Worm (Caenorhabditis elegans) whole organism, young adult: Measurements from ENCODE around the gene ptpn-22.
A peak's percentile ranks its signal among the peaks of the same experiment; 100 is the strongest.

Source experiments
- B0019.2 ChIP-seq: fragments of 200-800 bp; sonication (Bioruptor generic); conservative IDR thresholded peaks from 2 replicates; pipeline ENCODE4 v1.3.6; 2022; ENCODE audit warnings: missing genetic modification reagents, missing genetic modification characterization, missing compliant biosample characterization
- B0035.1 ChIP-seq: sonication (generic microtip); optimal IDR thresholded peaks from 2 replicates; lab custom pipeline; 2016; ENCODE audit warnings: missing genetic modification characterization, mild to moderate bottlenecking, missing compliant biosample characterization, missing genotype, missing genetic modification reagents
- C06A6.2 ChIP-seq: fragments of 200-800 bp; sonication (Bioruptor generic); conservative IDR thresholded peaks from 2 replicates; pipeline ENCODE4 v1.3.6; 2022; ENCODE audit warnings: missing genetic modification characterization, missing compliant biosample characterization
- C17E4.6 ChIP-seq: fragments of 200-800 bp; sonication (Bioruptor generic); IDR thresholded peaks from 2 replicates; pipeline ENCODE4 v1.3.6; 2022; ENCODE audit warnings: missing genetic modification reagents, missing genetic modification characterization, missing compliant biosample characterization
- F52B5.7 ChIP-seq: sonication (generic microtip); optimal IDR thresholded peaks from 2 replicates; lab custom pipeline; 2016; ENCODE audit warnings: mild to moderate bottlenecking, missing genetic modification characterization, missing compliant biosample characterization
- F57A8.1 ChIP-seq: fragments of 200-800 bp; sonication (Bioruptor generic); optimal IDR thresholded peaks from 2 replicates; lab custom pipeline; 2018; ENCODE audit warnings: mild to moderate bottlenecking, missing genetic modification characterization, moderate library complexity, missing compliant biosample characterization
- K11D2.4 ChIP-seq: fragments of 200-800 bp; sonication (Bioruptor generic); IDR thresholded peaks from 2 replicates; pipeline ENCODE4 v1.3.6; 2022; ENCODE audit warnings: missing genetic modification reagents, missing genetic modification characterization, missing compliant biosample characterization
- T26A5.8 ChIP-seq: sonication (generic microtip); optimal IDR thresholded peaks from 2 replicates; lab custom pipeline; 2016; ENCODE audit warnings: missing genetic modification characterization, missing compliant biosample characterization
- Y53F4B.3 ChIP-seq: fragments of 200-800 bp; sonication (Bioruptor generic); IDR thresholded peaks from 2 replicates; pipeline ENCODE4 v1.3.6; 2022; ENCODE audit warnings: missing genetic modification reagents, missing genetic modification characterization, missing compliant biosample characterization
- Y53G8AR.9 ChIP-seq: fragments of 200-800 bp; sonication (Bioruptor generic); conservative IDR thresholded peaks from 2 replicates; pipeline ENCODE4 v1.3.6; 2022; ENCODE audit warnings: missing genetic modification reagents, missing genetic modification characterization, missing compliant biosample characterization
- Y67H2A.10 ChIP-seq: fragments of 200-800 bp; sonication (Bioruptor generic); conservative IDR thresholded peaks from 2 replicates; pipeline ENCODE4 v1.3.6; 2022; ENCODE audit warnings: missing genetic modification reagents, missing genetic modification characterization, missing compliant biosample characterization
- Y79H2A.3 ChIP-seq: fragments of 200-800 bp; sonication (Bioruptor generic); conservative IDR thresholded peaks from 2 replicates; pipeline ENCODE4 v1.3.6; 2022; ENCODE audit warnings: missing genetic modification reagents, missing genetic modification characterization, missing compliant biosample characterization
- Y95B8A.8 ChIP-seq: fragments of 200-800 bp; sonication (Bioruptor generic); IDR thresholded peaks from 2 replicates; pipeline ENCODE4 v1.3.6; 2022; ENCODE audit warnings: missing genetic modification reagents, missing genetic modification characterization, missing compliant biosample characterization
- akir-1 ChIP-seq: fragments of 200-800 bp; sonication (Bioruptor generic); optimal IDR thresholded peaks from 2 replicates; lab custom pipeline; 2018; ENCODE audit warnings: mild to moderate bottlenecking, missing genetic modification characterization, moderate library complexity, missing compliant biosample characterization
- ama-1 ChIP-seq, 3 experiments: fragments of 150-350 bp in 1 of 3; sonication (generic microtip) in 2 of 3; optimal IDR thresholded peaks; 2 replicates each; lab custom pipeline; 2014 to 2018; ENCODE audit warnings: missing biosample characterization in 2 of 3, missing genetic modification characterization in 2 of 3, missing genetic modification reagents in 2 of 3
- aptf-2 ChIP-seq: fragments of 200-800 bp; sonication (Bioruptor generic); conservative IDR thresholded peaks from 2 replicates; pipeline ENCODE4 v1.3.6; 2022; ENCODE audit warnings: missing genetic modification reagents, missing genetic modification characterization, missing compliant biosample characterization
- aptf-3 ChIP-seq: fragments of 200-800 bp; sonication (Bioruptor generic); IDR thresholded peaks from 2 replicates; pipeline ENCODE4 v1.3.6; 2022; ENCODE audit warnings: missing genetic modification characterization, missing compliant biosample characterization
- atf-7 ChIP-seq: sonication (generic microtip); optimal IDR thresholded peaks from 2 replicates; lab custom pipeline; 2017; ENCODE audit warnings: mild to moderate bottlenecking, missing genetic modification characterization, missing compliant biosample characterization
- attf-3 ChIP-seq: fragments of 200-800 bp; sonication (Bioruptor generic); conservative IDR thresholded peaks from 2 replicates; pipeline ENCODE4 v1.3.6; 2022; ENCODE audit warnings: missing genetic modification reagents, missing genetic modification characterization, missing compliant biosample characterization
- cebp-1 ChIP-seq, 2 experiments: fragments of 200-800 bp in 1 of 2; sonication (Bioruptor generic) in 1 of 2; sonication (generic microtip) in 1 of 2; IDR thresholded peaks in 1 of 2; optimal IDR thresholded peaks in 1 of 2; 2 replicates each; pipeline versions ENCODE4 v1.3.6 to Lab custom; 2017 to 2022; ENCODE audit warnings: missing compliant biosample characterization in 2 of 2, missing genetic modification characterization in 2 of 2, mild to moderate bottlenecking in 1 of 2, missing genetic modification reagents in 1 of 2, moderate library complexity in 1 of 2
- cebp-2 ChIP-seq: fragments of 200-800 bp; sonication (Bioruptor generic); IDR thresholded peaks from 2 replicates; pipeline ENCODE4 v1.3.6; 2022; ENCODE audit warnings: missing genetic modification characterization, missing compliant biosample characterization
- ceh-91 ChIP-seq: fragments of 200-800 bp; sonication (Bioruptor generic); IDR thresholded peaks from 2 replicates; pipeline ENCODE4 v1.3.6; 2022; ENCODE audit warnings: missing genetic modification reagents, missing genetic modification characterization, missing compliant biosample characterization
- chd-7 ChIP-seq: sonication (generic microtip); optimal IDR thresholded peaks from 2 replicates; lab custom pipeline; 2016; ENCODE audit warnings: mild to moderate bottlenecking, missing genetic modification characterization, moderate library complexity, missing compliant biosample characterization
- dox-1 ChIP-seq: fragments of 200-800 bp; sonication (Bioruptor generic); IDR thresholded peaks from 2 replicates; pipeline ENCODE4 v1.3.6; 2022; ENCODE audit warnings: missing genetic modification reagents, missing genetic modification characterization, missing compliant biosample characterization
- egl-18 ChIP-seq: fragments of 200-800 bp; sonication (Bioruptor generic); IDR thresholded peaks from 2 replicates; pipeline ENCODE4 v1.3.6; 2022; ENCODE audit warnings: missing genetic modification reagents, missing genetic modification characterization, missing compliant biosample characterization
- egrh-3 ChIP-seq: fragments of 200-800 bp; sonication (Bioruptor generic); IDR thresholded peaks from 2 replicates; pipeline ENCODE4 v1.3.6; 2022; ENCODE audit warnings: missing genetic modification reagents, missing genetic modification characterization, missing compliant biosample characterization
- fkh-3 ChIP-seq: sonication (generic microtip); optimal IDR thresholded peaks from 2 replicates; lab custom pipeline; 2016; ENCODE audit warnings: mild to moderate bottlenecking, missing genetic modification characterization, missing compliant biosample characterization
- gei-17 ChIP-seq: fragments of 200-800 bp; sonication (Bioruptor generic); optimal IDR thresholded peaks from 2 replicates; lab custom pipeline; 2018; ENCODE audit warnings: mild to moderate bottlenecking, missing genetic modification characterization, missing compliant biosample characterization
- hlh-12 ChIP-seq: sonication (generic microtip); optimal IDR thresholded peaks from 2 replicates; lab custom pipeline; 2016; ENCODE audit warnings: missing genetic modification characterization, missing compliant biosample characterization
- hlh-26 ChIP-seq: fragments of 200-800 bp; sonication (Bioruptor generic); conservative IDR thresholded peaks from 2 replicates; pipeline ENCODE4 v1.3.6; 2022; ENCODE audit warnings: missing genetic modification reagents, missing genetic modification characterization, missing compliant biosample characterization
- hrde-1 ChIP-seq: sonication (generic microtip); optimal IDR thresholded peaks from 2 replicates; lab custom pipeline; 2016; ENCODE audit warnings: missing genetic modification characterization, mild to moderate bottlenecking, missing compliant biosample characterization, moderate library complexity, missing genotype, missing genetic modification reagents, borderline replicate concordance
- hsf-1 ChIP-seq: fragments of 200-800 bp; sonication (Bioruptor generic); IDR thresholded peaks from 2 replicates; pipeline ENCODE4 v1.3.6; 2022; ENCODE audit warnings: missing genetic modification reagents, missing genetic modification characterization, missing compliant biosample characterization
- let-607 ChIP-seq, 2 experiments: fragments of 200-800 bp in 1 of 2; sonication (Bioruptor generic) in 1 of 2; sonication (generic microtip) in 1 of 2; optimal IDR thresholded peaks; 2 replicates each; lab custom pipeline; 2016 to 2018; ENCODE audit warnings: mild to moderate bottlenecking in 2 of 2, missing compliant biosample characterization in 2 of 2, missing genetic modification characterization in 2 of 2, moderate library complexity in 2 of 2, missing genotype in 1 of 2
- lsl-1 ChIP-seq: fragments of 200-800 bp; sonication (Bioruptor generic); optimal IDR thresholded peaks from 2 replicates; lab custom pipeline; 2018; ENCODE audit warnings: mild to moderate bottlenecking, missing genetic modification characterization, moderate library complexity, missing compliant biosample characterization
- madf-10 ChIP-seq: sonication (generic microtip); optimal IDR thresholded peaks from 2 replicates; lab custom pipeline; 2016; ENCODE audit warnings: mild to moderate bottlenecking, missing genetic modification characterization, missing compliant biosample characterization
- nfya-2 ChIP-seq: fragments of 200-800 bp; sonication (Bioruptor generic); IDR thresholded peaks from 2 replicates; pipeline ENCODE4 v1.3.6; 2022; ENCODE audit warnings: missing genetic modification reagents, missing genetic modification characterization, missing compliant biosample characterization
- nfyb-1 ChIP-seq: fragments of 200-800 bp; sonication (Bioruptor generic); IDR thresholded peaks from 2 replicates; pipeline ENCODE4 v1.3.6; 2022; ENCODE audit warnings: missing genetic modification reagents, missing genetic modification characterization, missing compliant biosample characterization
- nhr-90 ChIP-seq: sonication (generic microtip); optimal IDR thresholded peaks from 2 replicates; lab custom pipeline; 2016; ENCODE audit warnings: missing genotype, mild to moderate bottlenecking, missing genetic modification characterization, missing compliant biosample characterization
- pbrm-1 ChIP-seq: fragments of 200-800 bp; sonication (Bioruptor generic); IDR thresholded peaks from 2 replicates; pipeline ENCODE4 v1.3.6; 2022; ENCODE audit warnings: missing genetic modification reagents, missing genetic modification characterization, missing compliant biosample characterization
- repo-1 ChIP-seq: sonication (generic microtip); optimal IDR thresholded peaks from 2 replicates; lab custom pipeline; 2017; ENCODE audit warnings: mild to moderate bottlenecking, missing genetic modification characterization, missing compliant biosample characterization
- sdz-38 ChIP-seq: sonication (generic microtip); optimal IDR thresholded peaks from 2 replicates; lab custom pipeline; 2016; ENCODE audit warnings: missing genotype, missing genetic modification characterization, missing compliant biosample characterization
- snpc-3.4 ChIP-seq: sonication (generic microtip); optimal IDR thresholded peaks from 2 replicates; lab custom pipeline; 2017; ENCODE audit warnings: missing genetic modification characterization, mild to moderate bottlenecking, missing compliant biosample characterization, antibody characterized with exemption, moderate library complexity, missing genotype, missing genetic modification reagents
- tbx-9 ChIP-seq: sonication (generic microtip); optimal IDR thresholded peaks from 2 replicates; lab custom pipeline; 2016; ENCODE audit warnings: borderline replicate concordance, missing genetic modification characterization, inconsistent platforms, missing compliant biosample characterization
- zfh-2 ChIP-seq: fragments of 200-800 bp; sonication (Bioruptor generic); conservative IDR thresholded peaks from 2 replicates; pipeline ENCODE4 v1.3.6; 2022; ENCODE audit warnings: missing genetic modification reagents, missing genetic modification characterization, missing compliant biosample characterization
- zim-3 ChIP-seq: sonication (generic microtip); optimal IDR thresholded peaks from 2 replicates; lab custom pipeline; 2017; ENCODE audit warnings: mild to moderate bottlenecking, missing genetic modification characterization, moderate library complexity, missing compliant biosample characterization
- ztf-26 ChIP-seq: sonication (generic microtip); optimal IDR thresholded peaks from 2 replicates; lab custom pipeline; 2017; ENCODE audit warnings: missing genetic modification characterization, missing compliant biosample characterization
- ztf-3 ChIP-seq: fragments of 200-800 bp; sonication (Bioruptor generic); optimal IDR thresholded peaks from 2 replicates; lab custom pipeline; 2018; ENCODE audit warnings: mild to moderate bottlenecking, missing genetic modification characterization, missing compliant biosample characterization
- ztf-6 ChIP-seq: fragments of 200-800 bp; sonication (Bioruptor generic); IDR thresholded peaks from 2 replicates; pipeline ENCODE4 v1.3.6; 2022; ENCODE audit warnings: missing genetic modification reagents, missing genetic modification characterization, missing compliant biosample characterization

Gene ptpn-22

ce11 chrIV:1708426-1708826 is 31.6 kb downstream of the ptpn-22 start (continued):
- TF ChIP-seq madf-10 (tag; lab: Kevin White, UChicago) = no peak
- no peak for TF ChIP-seq cebp-2 (GFP tag; lab: Robert Waterston, UW)
- TF ChIP-seq chd-7 (tag; lab: Kevin White, UChicago) = peak; percentile 35
- TF ChIP-seq aptf-3 (GFP tag; lab: Robert Waterston, UW) = 0 out of 2 replicates have a peak, but pooled peaks have one; percentile 16
- TF ChIP-seq zim-3 (tag; lab: Kevin White, UChicago) = no peak
- TF ChIP-seq hsf-1 (GFP tag; lab: Robert Waterston, UW) = peak; percentile 67
- TF ChIP-seq Y67H2A.10 = no peak
- no peak for TF ChIP-seq C17E4.6 (GFP tag; lab: Robert Waterston, UW)
- TF ChIP-seq hlh-12 (tag; lab: Kevin White, UChicago) = no peak
- no peak for TF ChIP-seq F57A8.1 (GFP tag; lab: Kevin White, UChicago)
- no peak for TF ChIP-seq B0019.2 (GFP tag; lab: Robert Waterston, UW)
- TF ChIP-seq egl-18 (GFP tag; lab: Robert Waterston, UW) = no peak
- TF ChIP-seq repo-1 (tag; lab: Kevin White, UChicago) = no peak
- TF ChIP-seq nhr-90 (tag; lab: Kevin White, UChicago) = no peak
- TF ChIP-seq atf-7 = no peak
- peak; percentile 61; the same call in 1 of the 2 replicates for TF ChIP-seq Y95B8A.8 (GFP tag; lab: Robert Waterston, UW)
- no peak for TF ChIP-seq tbx-9 (tag; lab: Kevin White, UChicago)
- no peak for TF ChIP-seq gei-17
- no peak for TF ChIP-seq dox-1
- no peak for TF ChIP-seq lsl-1 (GFP tag; lab: Kevin White, UChicago)
- TF ChIP-seq attf-3 (GFP tag; lab: Robert Waterston, UW) = no peak
- TF ChIP-seq Y79H2A.3 (GFP tag; lab: Robert Waterston, UW) = peak; percentile 87
- TF ChIP-seq cebp-1 (GFP tag; IDR thresholded peaks at IDR 0.05; lab: Robert Waterston, UW) = no peak
- TF ChIP-seq cebp-1 (tag; optimal IDR thresholded peaks at IDR 0.05; lab: Kevin White, UChicago) = peak; percentile 48
- TF ChIP-seq C06A6.2 (GFP tag; lab: Robert Waterston, UW) = no peak
- TF ChIP-seq sdz-38 = no peak
- no peak for TF ChIP-seq ama-1 (optimal IDR thresholded peaks at IDR 0.05; lab: Kevin White, UChicago)
- TF ChIP-seq ama-1 (GFP tag; optimal IDR thresholded peaks at IDR 0.05; lab: Kevin White, UChicago) = no peak
- TF ChIP-seq ceh-91 (GFP tag; lab: Robert Waterston, UW) = no peak
- TF ChIP-seq nfyb-1 (GFP tag; lab: Robert Waterston, UW) = peak; percentile 61; the same call in 1 of the 2 replicates
- no peak for TF ChIP-seq fkh-3 (tag; lab: Kevin White, UChicago)
- TF ChIP-seq egrh-3 (GFP tag; lab: Robert Waterston, UW) = no peak
- peak; percentile 15 for TF ChIP-seq snpc-3.4 (tag; lab: Kevin White, UChicago)
- 0 out of 2 replicates have a peak, but pooled peaks have one; percentile 6 for TF ChIP-seq pbrm-1 (GFP tag; lab: Robert Waterston, UW)
- no peak for TF ChIP-seq nfya-2 (GFP tag; lab: Robert Waterston, UW)
- TF ChIP-seq ztf-26 (tag; lab: Kevin White, UChicago) = no peak
- TF ChIP-seq hlh-26 = no peak
- no peak for TF ChIP-seq aptf-2 (GFP tag; lab: Robert Waterston, UW)
- no peak for TF ChIP-seq Y53F4B.3 (GFP tag; lab: Robert Waterston, UW)
- no peak for TF ChIP-seq zfh-2
- TF ChIP-seq K11D2.4 (GFP tag; lab: Robert Waterston, UW) = no peak
- no peak for TF ChIP-seq let-607 (tag; optimal IDR thresholded peaks at IDR 0.05; lab: Kevin White, UChicago)
- peak; percentile 52 for TF ChIP-seq F52B5.7 (tag; lab: Kevin White, UChicago)
- TF ChIP-seq akir-1 (GFP tag; lab: Kevin White, UChicago) = no peak
- no peak for TF ChIP-seq T26A5.8 (tag; lab: Kevin White, UChicago)
- no peak for TF ChIP-seq ztf-6 (GFP tag; lab: Robert Waterston, UW)
- TF ChIP-seq Y53G8AR.9 (GFP tag; lab: Robert Waterston, UW) = 0 out of 2 replicates have a peak, but pooled peaks have one; percentile 65
- no peak for TF ChIP-seq ztf-3 (GFP tag; lab: Kevin White, UChicago)
- TF ChIP-seq B0035.1 (tag; lab: Kevin White, UChicago) = no peak
- peak; percentile 70 for TF ChIP-seq hrde-1 (tag; lab: Kevin White, UChicago)
